Worm (Caenorhabditis elegans) whole organism, L1 larva: ENCODE data around the gene F54E12.2.

Experiments
- C16A3.4 ChIP-seq: fragments of 150-350 bp; optimal IDR thresholded peaks from 2 replicates; lab custom pipeline; 2014; ENCODE audit warnings: missing biosample characterization, missing genetic modification characterization
- blmp-1 ChIP-seq: fragments of 150-350 bp; optimal IDR thresholded peaks from 2 replicates; lab custom pipeline; 2014; ENCODE audit warnings: missing biosample characterization, missing genetic modification characterization
- ceh-63 ChIP-seq: fragments of 200-800 bp; sonication (Bioruptor generic); optimal IDR thresholded peaks from 2 replicates; lab custom pipeline; 2018; ENCODE audit warnings: mild to moderate bottlenecking, missing genetic modification characterization, missing compliant biosample characterization
- ceh-8 ChIP-seq: fragments of 200-800 bp; sonication (Bioruptor generic); optimal IDR thresholded peaks from 2 replicates; lab custom pipeline; 2018; ENCODE audit warnings: mild to moderate bottlenecking, missing genetic modification characterization, moderate library complexity, missing compliant biosample characterization
- ces-1 ChIP-seq: fragments of 150-350 bp; optimal IDR thresholded peaks from 2 replicates; lab custom pipeline; 2014; ENCODE audit warnings: missing biosample characterization, missing genetic modification reagents, missing genetic modification characterization
- efl-1 ChIP-seq, 4 experiments: fragments of 150-350 bp; optimal IDR thresholded peaks in 3 of 4; peaks in 1 of 4; 1 replicate in 1 of 4; 2 replicates in 3 of 4; lab custom pipeline; 2014; ENCODE audit warnings: missing biosample characterization in 2 of 4, missing genetic modification characterization in 2 of 4, missing genetic modification reagents in 2 of 4
- egl-13 ChIP-seq: sonication (generic microtip); optimal IDR thresholded peaks from 2 replicates; lab custom pipeline; 2016; ENCODE audit warnings: missing genotype, missing genetic modification reagents, missing genetic modification characterization, missing compliant biosample characterization
- elt-2 ChIP-seq: sonication (generic microtip); optimal IDR thresholded peaks from 2 replicates; lab custom pipeline; 2016; ENCODE audit warnings: missing genetic modification characterization, mild to moderate bottlenecking, inconsistent platforms, missing compliant biosample characterization, missing genetic modification reagents
- elt-3 ChIP-seq, 6 experiments: fragments of 150-350 bp in 1 of 6; sonication (generic microtip); optimal IDR thresholded peaks; 2 replicates each; lab custom pipeline; 2017 to 2018; ENCODE audit warnings: missing biosample characterization in 6 of 6, missing genetic modification characterization in 6 of 6, inconsistent platforms in 1 of 6
- fkh-10 ChIP-seq: sonication (generic microtip); optimal IDR thresholded peaks from 2 replicates; lab custom pipeline; 2017; ENCODE audit warnings: missing biosample characterization, missing genetic modification reagents, missing genetic modification characterization
- hlh-17 ChIP-seq: fragments of 200-800 bp; sonication (Bioruptor generic); optimal IDR thresholded peaks from 2 replicates; lab custom pipeline; 2018; ENCODE audit warnings: missing genetic modification characterization, mild to moderate bottlenecking, missing compliant biosample characterization, moderate library complexity, borderline replicate concordance
- hpl-2 ChIP-seq: fragments of 150-350 bp; optimal IDR thresholded peaks from 2 replicates; lab custom pipeline; 2014; ENCODE audit warnings: missing biosample characterization, missing genetic modification reagents, missing genetic modification characterization
- irx-1 ChIP-seq: sonication (generic microtip); optimal IDR thresholded peaks from 2 replicates; lab custom pipeline; 2016; ENCODE audit warnings: missing genetic modification characterization, missing compliant biosample characterization
- isw-1 ChIP-seq: fragments of 200-800 bp; sonication (Bioruptor generic); IDR thresholded peaks from 2 replicates; pipeline ENCODE4 v1.3.6; 2022; ENCODE audit warnings: missing genetic modification characterization, missing compliant biosample characterization
- lin-13 ChIP-seq: fragments of 150-350 bp; optimal IDR thresholded peaks from 2 replicates; lab custom pipeline; 2014; ENCODE audit warnings: missing biosample characterization, missing genetic modification reagents, missing genetic modification characterization
- mef-2 ChIP-seq: fragments of 150-350 bp; optimal IDR thresholded peaks from 2 replicates; lab custom pipeline; 2014; ENCODE audit warnings: missing biosample characterization, missing genetic modification characterization
- mep-1 ChIP-seq: fragments of 150-350 bp; optimal IDR thresholded peaks from 2 replicates; lab custom pipeline; 2014; ENCODE audit warnings: missing biosample characterization, missing genetic modification characterization
- nhr-11 ChIP-seq: fragments of 150-350 bp; optimal IDR thresholded peaks from 2 replicates; lab custom pipeline; 2014; ENCODE audit warnings: missing biosample characterization, missing genetic modification characterization
- nhr-12 ChIP-seq: sonication (generic microtip); optimal IDR thresholded peaks from 2 replicates; lab custom pipeline; 2017; ENCODE audit warnings: missing biosample characterization, missing genetic modification characterization
- nhr-19 ChIP-seq: fragments of 200-800 bp; sonication (Bioruptor generic); conservative IDR thresholded peaks from 2 replicates; pipeline ENCODE4 v1.3.6; 2022; ENCODE audit warnings: missing genetic modification characterization, missing compliant biosample characterization
- nhr-20 ChIP-seq: sonication (generic microtip); optimal IDR thresholded peaks from 2 replicates; lab custom pipeline; 2016; ENCODE audit warnings: mild to moderate bottlenecking, missing genetic modification characterization, missing compliant biosample characterization
- nhr-28 ChIP-seq: fragments of 150-350 bp; optimal IDR thresholded peaks from 2 replicates; lab custom pipeline; 2014; ENCODE audit warnings: missing biosample characterization, missing genetic modification characterization
- nhr-47 ChIP-seq: sonication (generic microtip); optimal IDR thresholded peaks from 2 replicates; lab custom pipeline; 2016; ENCODE audit warnings: mild to moderate bottlenecking, missing genetic modification characterization, moderate library complexity, missing compliant biosample characterization
- nhr-76 ChIP-seq: sonication (generic microtip); optimal IDR thresholded peaks from 2 replicates; lab custom pipeline; 2017; ENCODE audit warnings: missing biosample characterization, missing genetic modification characterization
- nhr-77 ChIP-seq: fragments of 150-350 bp; optimal IDR thresholded peaks from 2 replicates; lab custom pipeline; 2014; ENCODE audit warnings: missing biosample characterization, missing genetic modification characterization
- nhr-85 ChIP-seq: sonication (generic microtip); peaks from one replicate; lab custom pipeline; 2016; ENCODE audit warnings: missing genetic modification characterization, inconsistent platforms, missing compliant biosample characterization
- rnt-1 ChIP-seq: sonication (generic microtip); optimal IDR thresholded peaks from 2 replicates; lab custom pipeline; 2016; ENCODE audit warnings: mild to moderate bottlenecking, missing genetic modification characterization, moderate library complexity, missing compliant biosample characterization
- sox-4 ChIP-seq: sonication (generic microtip); optimal IDR thresholded peaks from 2 replicates; lab custom pipeline; 2016; ENCODE audit warnings: missing genetic modification characterization, missing compliant biosample characterization
- unc-86 ChIP-seq: sonication (generic microtip); optimal IDR thresholded peaks from 2 replicates; lab custom pipeline; 2016; ENCODE audit warnings: missing genetic modification characterization, missing compliant biosample characterization
- unc-98 ChIP-seq: fragments of 200-800 bp; sonication (Bioruptor generic); IDR thresholded peaks from 2 replicates; pipeline ENCODE4 v1.3.6; 2022; ENCODE audit warnings: missing genetic modification characterization, missing compliant biosample characterization
- vab-15 ChIP-seq: sonication (generic microtip); optimal IDR thresholded peaks from 2 replicates; lab custom pipeline; 2017; ENCODE audit warnings: missing genotype, mild to moderate bottlenecking, missing genetic modification characterization, missing compliant biosample characterization
- xbp-1 ChIP-seq: sonication (generic microtip); optimal IDR thresholded peaks from 2 replicates; lab custom pipeline; 2016; ENCODE audit warnings: missing genetic modification characterization, missing compliant biosample characterization
- zip-4 ChIP-seq: fragments of 200-800 bp; sonication (Bioruptor generic); optimal IDR thresholded peaks from 2 replicates; lab custom pipeline; 2018; ENCODE audit warnings: mild to moderate bottlenecking, missing genetic modification characterization, moderate library complexity, missing compliant biosample characterization
- ztf-4 ChIP-seq: fragments of 150-350 bp; optimal IDR thresholded peaks from 2 replicates; lab custom pipeline; 2014; ENCODE audit warnings: missing biosample characterization, missing genetic modification characterization

The F54E12.2 gene

DNA sequence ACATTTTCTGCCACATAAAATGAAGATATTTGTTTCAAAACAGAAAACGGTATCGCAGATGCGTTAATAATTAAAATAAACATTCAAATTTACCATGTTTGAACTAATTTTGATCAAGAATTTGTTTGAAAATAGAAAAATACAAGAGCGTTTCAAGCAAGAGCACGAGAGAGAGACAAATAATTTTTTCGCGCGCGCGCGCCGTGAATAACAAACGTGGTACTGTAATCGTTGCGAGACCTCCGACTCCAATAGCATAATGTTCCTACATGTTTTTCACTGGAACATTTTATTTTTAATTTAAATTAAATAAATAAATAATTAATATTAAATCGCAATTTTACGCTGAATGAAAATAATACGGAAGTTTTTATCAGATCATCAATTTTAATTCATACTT is at the start of gene F54E12.2:
F54E12.2 (minus strand) TSS at position 164 of the 400 bp plus-strand sequence.
- TF ChIP-seq ztf-4 (tag; lab: Kevin White, UChicago) (no peak), nhr-85 (tag; lab: Kevin White, UChicago) (no peak), unc-98 (no peak), sox-4 (tag; lab: Kevin White, UChicago) (no peak), mef-2 (tag; lab: Kevin White, UChicago) (no peak), irx-1 (tag; lab: Kevin White, UChicago) (no peak), egl-13 (tag; lab: Kevin White, UChicago) (no peak), fkh-10 (no peak), xbp-1 (tag; lab: Kevin White, UChicago) (no peak), ces-1 (no peak), C16A3.4 (tag; lab: Kevin White, UChicago) (no peak), vab-15 (tag; lab: Kevin White, UChicago) (no peak), hlh-17 (GFP tag; lab: Kevin White, UChicago) (no peak), nhr-77 (tag; lab: Kevin White, UChicago) (no peak), nhr-12 (tag; lab: Kevin White, UChicago) (no peak), blmp-1 (tag; lab: Kevin White, UChicago) (no peak), nhr-76 (tag; lab: Kevin White, UChicago) (no peak), nhr-20 (tag; lab: Kevin White, UChicago) (no peak), ceh-63 (GFP tag; lab: Kevin White, UChicago) (no peak), isw-1 (GFP tag; lab: Robert Waterston, UW) (no peak)

- TF ChIP-seq efl-1 (optimal IDR thresholded peaks at IDR 0.05; lab: Kevin White, UChicago): no peak
- TF ChIP-seq efl-1 (GFP tag; optimal IDR thresholded peaks at IDR 0.05 in 1 of 2; lab: Kevin White, UChicago): peak in 1 of 2 experiments; percentile 0
- no peak for TF ChIP-seq zip-4 (GFP tag; lab: Kevin White, UChicago)
- TF ChIP-seq mep-1 (tag; lab: Kevin White, UChicago): no peak
Observed at ce11 chrIV:11379254-11379653, 42.3 kb upstream of the F54E12.2 start, which contains the start of gene fbxb-76. Gene fbxb-76 (minus strand): TSS chrIV:11379354.

- no peak for TF ChIP-seq rnt-1
- no peak for TF ChIP-seq hpl-2
- no peak for TF ChIP-seq nhr-19
- TF ChIP-seq egl-13 (tag; lab: Kevin White, UChicago): no peak
- no peak for TF ChIP-seq elt-3 (tag; optimal IDR thresholded peaks at IDR 0.05; lab: Kevin White, UChicago)
- TF ChIP-seq nhr-47: no peak
- no peak for TF ChIP-seq efl-1 (optimal IDR thresholded peaks at IDR 0.05; lab: Kevin White, UChicago)
- no peak for TF ChIP-seq efl-1 (GFP tag; optimal IDR thresholded peaks at IDR 0.05 in 1 of 2; lab: Kevin White, UChicago)
- no peak for TF ChIP-seq lin-13 (GFP tag; lab: Kevin White, UChicago)
- no peak for TF ChIP-seq elt-2 (tag; lab: Kevin White, UChicago)
- TF ChIP-seq blmp-1 (tag; lab: Kevin White, UChicago): no peak
- no peak for TF ChIP-seq nhr-12 (tag; lab: Kevin White, UChicago)
- no peak for TF ChIP-seq nhr-11 (tag; lab: Kevin White, UChicago)
- no peak for TF ChIP-seq nhr-20 (tag; lab: Kevin White, UChicago)
- TF ChIP-seq vab-15 (tag; lab: Kevin White, UChicago): no peak
- TF ChIP-seq isw-1 (GFP tag; lab: Robert Waterston, UW): no peak
Observed at ce11 chrIV:11377439-11377838, 40.5 kb upstream of the F54E12.2 start.

- TF ChIP-seq ceh-8 (GFP tag; lab: Kevin White, UChicago) (no peak), unc-86 (tag; lab: Kevin White, UChicago) (no peak), nhr-28 (no peak), nhr-12 (tag; lab: Kevin White, UChicago) (no peak), C16A3.4 (tag; lab: Kevin White, UChicago) (no peak), zip-4 (GFP tag; lab: Kevin White, UChicago) (no peak), nhr-47 (no peak)
Observed at ce11 chrIV:11375713-11376112, 38.7 kb upstream of the F54E12.2 start.
